Worm (Caenorhabditis elegans): ENCODE measurements around the gene rsks-1.

- no peak for TF ChIP-seq cog-1 (tag; optimal IDR thresholded peaks at IDR 0.05)
- TF ChIP-seq T22C8.4 (GFP tag; IDR thresholded peaks at IDR 0.05) = no peak
- TF ChIP-seq flt-1 (GFP tag; IDR thresholded peaks at IDR 0.05) = no peak
- no peak for TF ChIP-seq ref-1 (GFP tag; conservative IDR thresholded peaks at IDR 0.05)
Measured at ce11 chrIII:11270795-11271194, 25.9 kb downstream of the rsks-1 start, which contains the start of gene obr-1.
